Worm (Caenorhabditis elegans) whole organism, mixed stage, embryonic: ENCODE measurements around the gene C16C10.1.

Experiments
- bed-3 ChIP-seq: fragments of 200-800 bp; sonication (Bioruptor generic); optimal IDR thresholded peaks from 3 replicates; lab custom pipeline; 2018; ENCODE audit warnings: mild to moderate bottlenecking, missing genetic modification characterization, moderate library complexity, missing compliant biosample characterization
- blmp-1 ChIP-seq: fragments of 150-350 bp; optimal IDR thresholded peaks from 2 replicates; lab custom pipeline; 2014; ENCODE audit warnings: missing biosample characterization, missing genetic modification characterization
- elt-3 ChIP-seq: fragments of 150-350 bp; optimal IDR thresholded peaks from 2 replicates; lab custom pipeline; 2014; ENCODE audit warnings: missing biosample characterization, missing genetic modification characterization
- mls-2 ChIP-seq: sonication (generic microtip); optimal IDR thresholded peaks from 2 replicates; lab custom pipeline; 2016; ENCODE audit warnings: mild to moderate bottlenecking, missing genetic modification characterization, moderate library complexity, missing compliant biosample characterization
- pha-4 ChIP-seq: fragments of 150-350 bp; optimal IDR thresholded peaks from 2 replicates; lab custom pipeline; 2018; ENCODE audit warnings: missing biosample characterization, missing genetic modification reagents, missing genetic modification characterization
- unc-62 ChIP-seq: fragments of 150-350 bp; optimal IDR thresholded peaks from 2 replicates; lab custom pipeline; 2014; ENCODE audit warnings: missing biosample characterization, missing genetic modification reagents, missing genetic modification characterization

DNA sequence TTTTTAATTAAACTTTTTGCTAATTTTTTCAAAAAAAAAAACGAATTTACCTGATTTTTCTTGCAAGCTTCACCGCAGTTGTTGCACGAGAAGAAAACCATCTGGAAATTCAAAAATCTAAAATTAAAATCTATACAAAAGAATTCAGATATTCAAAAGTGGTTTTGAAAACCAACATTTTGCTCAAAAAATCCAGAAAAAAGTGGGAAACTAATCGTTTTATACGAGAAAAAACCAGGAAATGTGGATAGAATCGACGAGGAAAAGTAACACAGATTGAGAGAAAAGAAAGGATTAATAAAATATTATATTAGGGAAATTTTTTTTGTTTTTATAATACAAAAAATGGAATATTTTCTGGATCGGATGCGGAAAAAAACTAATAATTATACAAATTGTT lies 17.2 kb downstream of the C16C10.1 start, which contains the start of gene C16C10.8:
- TF ChIP-seq mls-2 (no peak), blmp-1 (tag; lab: Kevin White, UChicago) (no peak), unc-62 (GFP tag; lab: Kevin White, UChicago) (no peak), elt-3 (tag; lab: Kevin White, UChicago) (no peak), bed-3 (GFP tag; lab: Kevin White, UChicago) (no peak), pha-4 (tag; lab: Kevin White, UChicago) (no peak)
